Worm (Caenorhabditis elegans): Measurements from ENCODE around the gene bgal-2.

The bgal-2 gene

DNA sequence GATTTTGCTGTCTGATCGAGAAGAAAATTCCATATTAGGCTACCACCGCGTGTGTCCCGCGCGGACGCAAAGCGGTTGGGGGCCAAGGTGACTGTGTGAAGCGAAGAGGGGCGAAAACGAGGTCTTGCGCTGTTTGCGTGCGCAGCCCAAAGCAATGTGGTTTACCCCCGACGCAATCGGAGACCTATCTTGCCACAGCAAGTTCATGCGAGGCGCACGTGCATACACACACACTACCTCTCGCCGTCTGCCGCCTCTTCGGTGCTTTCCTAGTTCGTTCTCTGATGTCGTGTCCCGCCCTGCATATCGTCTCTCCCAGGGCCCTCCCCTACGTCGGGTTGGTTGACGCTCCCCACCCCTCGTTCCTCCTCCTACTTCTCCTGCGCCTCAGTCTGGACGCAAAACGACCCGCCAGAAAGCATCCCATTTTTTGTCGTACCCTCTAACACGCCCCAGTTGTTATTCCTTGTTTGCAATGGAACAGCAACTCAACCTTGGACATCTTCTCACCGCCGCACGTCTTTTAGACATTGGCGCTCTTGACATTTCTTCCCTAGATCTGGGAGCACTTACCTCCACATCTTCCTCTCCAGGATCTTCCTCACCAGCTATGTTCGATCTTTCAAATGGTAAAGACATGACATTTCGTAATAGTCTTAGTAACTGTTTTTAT, 42.1 kb upstream of the bgal-2 start, which contains the start of gene mdl-1 (continued):
- TF ChIP-seq nhr-6 (tag; optimal IDR thresholded peaks at IDR 0.05): peak; percentile 92
- TF ChIP-seq tag-97 (GFP tag; IDR thresholded peaks at IDR 0.05): no peak
- no peak for TF ChIP-seq Y75B8A.6 (GFP tag; IDR thresholded peaks at IDR 0.05)
- peak; percentile 50 for TF ChIP-seq zag-1 (tag; optimal IDR thresholded peaks at IDR 0.05)
- peak; percentile 43 for TF ChIP-seq dpl-1 (GFP tag; optimal IDR thresholded peaks at IDR 0.05)
- TF ChIP-seq mxl-3 (GFP tag; optimal IDR thresholded peaks at IDR 0.05): peak; percentile 98
- TF ChIP-seq nhr-41 (GFP tag; IDR thresholded peaks at IDR 0.05): no peak
- TF ChIP-seq pha-4 (GFP tag; IDR thresholded peaks at IDR 0.05): peak; percentile 93
- no peak for TF ChIP-seq pha-4 (tag; optimal IDR thresholded peaks at IDR 0.05)
- peak; percentile 90 for TF ChIP-seq saeg-2 (GFP tag; IDR thresholded peaks at IDR 0.05)
- no peak for TF ChIP-seq vab-7 (GFP tag; IDR thresholded peaks at IDR 0.05)
- TF ChIP-seq dmd-6 (GFP tag; IDR thresholded peaks at IDR 0.05): peak; percentile 99
- TF ChIP-seq ZK337.2 (GFP tag; IDR thresholded peaks at IDR 0.05): no peak
- peak; percentile 87 for TF ChIP-seq rbr-2 (tag; optimal IDR thresholded peaks at IDR 0.05)
- no peak for TF ChIP-seq F49E8.2 (tag; optimal IDR thresholded peaks at IDR 0.05; ENCODE audit: borderline replicate concordance)
- TF ChIP-seq hmg-1.1 (GFP tag; IDR thresholded peaks at IDR 0.05): peak; percentile 90
- no peak for TF ChIP-seq daf-8 (GFP tag; IDR thresholded peaks at IDR 0.05)
- no peak for TF ChIP-seq ceh-44 (GFP tag; IDR thresholded peaks at IDR 0.05)
- peak; percentile 54 to 81 for TF ChIP-seq lsy-2 (tag; optimal IDR thresholded peaks at IDR 0.05)
- no peak for TF ChIP-seq dmd-9 (GFP tag; IDR thresholded peaks at IDR 0.05)
- TF ChIP-seq ZK546.5 (tag; optimal IDR thresholded peaks at IDR 0.05): no peak
- TF ChIP-seq ceh-32 (tag; optimal IDR thresholded peaks at IDR 0.05; ENCODE audit: poor library complexity): peak; percentile 43
- TF ChIP-seq cey-2 (tag; optimal IDR thresholded peaks at IDR 0.05; ENCODE audit: borderline replicate concordance, insufficient read depth): no peak
- no peak for TF ChIP-seq lin-39 (tag; optimal IDR thresholded peaks at IDR 0.05)
- TF ChIP-seq spr-3 (GFP tag; optimal IDR thresholded peaks at IDR 0.05): no peak
- peak; percentile 95 for TF ChIP-seq ceh-20 (GFP tag; IDR thresholded peaks at IDR 0.05)
- peak; percentile 57 for TF ChIP-seq spr-1 (tag; optimal IDR thresholded peaks at IDR 0.05)
- TF ChIP-seq F26F4.8 (GFP tag; conservative IDR thresholded peaks at IDR 0.05): no peak
- no peak for TF ChIP-seq zfp-2 (tag; optimal IDR thresholded peaks at IDR 0.05)
- TF ChIP-seq mdl-1 (tag; optimal IDR thresholded peaks at IDR 0.05): peak in 1 of 2 experiments; percentile 100
- TF ChIP-seq ceh-62 (tag; optimal IDR thresholded peaks at IDR 0.05): no peak
- TF ChIP-seq Y5F2A.4 (GFP tag; optimal IDR thresholded peaks at IDR 0.05): peak; percentile 8
- peak; percentile 98 for TF ChIP-seq set-16 (GFP tag; IDR thresholded peaks at IDR 0.05)
- TF ChIP-seq lim-7 (GFP tag; IDR thresholded peaks at IDR 0.05): peak; percentile 27; the same call in 1 of the 2 replicates
- peak; percentile 21 for TF ChIP-seq T20F7.1 (GFP tag; optimal IDR thresholded peaks at IDR 0.05)
- TF ChIP-seq F10B5.3 (tag; optimal IDR thresholded peaks at IDR 0.05): no peak
- TF ChIP-seq attf-4 (tag; optimal IDR thresholded peaks at IDR 0.05): peak; percentile 35
- peak; percentile 100 for TF ChIP-seq mxl-2 (GFP tag; conservative IDR thresholded peaks at IDR 0.05)
- peak; percentile 99 for TF ChIP-seq nhr-48 (tag; optimal IDR thresholded peaks at IDR 0.05)
- no peak for TF ChIP-seq ztf-11 (tag; optimal IDR thresholded peaks at IDR 0.05)
- no peak for TF ChIP-seq Y48G9A.11 (GFP tag; IDR thresholded peaks at IDR 0.05)
- TF ChIP-seq daf-16 (GFP tag; optimal IDR thresholded peaks at IDR 0.05): peak; percentile 15 to 68
- peak; percentile 86 for TF ChIP-seq daf-16 (tag; optimal IDR thresholded peaks at IDR 0.05)
- TF ChIP-seq mdt-29 (GFP tag; IDR thresholded peaks at IDR 0.05): peak; percentile 90
- TF ChIP-seq ztf-7 (tag; optimal IDR thresholded peaks at IDR 0.05): peak; percentile 23
- TF ChIP-seq unc-39 (tag; optimal IDR thresholded peaks at IDR 0.05): no peak
- peak; percentile 72 for TF ChIP-seq arid-1 (GFP tag; conservative IDR thresholded peaks at IDR 0.05)
- TF ChIP-seq nhr-77 (tag; optimal IDR thresholded peaks at IDR 0.05): peak; percentile 62
- TF ChIP-seq D1046.2 (GFP tag; IDR thresholded peaks at IDR 0.05): no peak
- no peak for TF ChIP-seq lir-3 (tag; optimal IDR thresholded peaks at IDR 0.05)
- TF ChIP-seq nhr-11 (tag; optimal IDR thresholded peaks at IDR 0.05): peak; percentile 92

Measured in whole organism, L4 larva.